Worm (Caenorhabditis elegans) whole organism, L3 larva: ENCODE data around the gene glb-29.
A peak's percentile ranks its signal among the peaks of the same experiment; 100 is the strongest.

ENCODE experiments used
- R02D3.7 ChIP-seq: fragments of 150-350 bp; optimal IDR thresholded peaks from 2 replicates; lab custom pipeline; 2014; ENCODE audit warnings: missing biosample characterization, missing genetic modification characterization
- ZK546.5 ChIP-seq: sonication (generic microtip); optimal IDR thresholded peaks from 2 replicates; lab custom pipeline; 2017; ENCODE audit warnings: missing biosample characterization, missing genetic modification characterization
- ama-1 ChIP-seq: fragments of 150-350 bp; optimal IDR thresholded peaks from 2 replicates; lab custom pipeline; 2018
- ceh-28 ChIP-seq: fragments of 150-350 bp; optimal IDR thresholded peaks from 2 replicates; lab custom pipeline; 2014; ENCODE audit warnings: missing biosample characterization, missing genetic modification reagents, missing genetic modification characterization
- ceh-82 ChIP-seq: fragments of 150-350 bp; optimal IDR thresholded peaks from 2 replicates; lab custom pipeline; 2014; ENCODE audit warnings: missing biosample characterization, missing genetic modification characterization
- ceh-9 ChIP-seq: sonication (generic microtip); optimal IDR thresholded peaks from 2 replicates; lab custom pipeline; 2018; ENCODE audit warnings: missing biosample characterization, missing genetic modification characterization
- egl-5 ChIP-seq: fragments of 150-350 bp; optimal IDR thresholded peaks from 2 replicates; lab custom pipeline; 2017; ENCODE audit warnings: missing biosample characterization, missing genetic modification reagents, missing genetic modification characterization, inconsistent platforms
- elt-1 ChIP-seq: fragments of 150-350 bp; optimal IDR thresholded peaks from 2 replicates; lab custom pipeline; 2014; ENCODE audit warnings: missing biosample characterization, missing genetic modification characterization
- elt-2 ChIP-seq: sonication (generic microtip); optimal IDR thresholded peaks from 2 replicates; lab custom pipeline; 2016; ENCODE audit warnings: missing genetic modification reagents, mild to moderate bottlenecking, missing genetic modification characterization, missing compliant biosample characterization
- elt-3 ChIP-seq, 3 experiments: fragments of 150-350 bp in 1 of 3; sonication (generic microtip) in 2 of 3; optimal IDR thresholded peaks; 2 replicates in 2 of 3; 4 replicates in 1 of 3; lab custom pipeline; 2014 to 2017; ENCODE audit warnings: missing biosample characterization in 3 of 3, missing genetic modification characterization in 3 of 3
- eor-1 ChIP-seq, 2 experiments: fragments of 150-350 bp; optimal IDR thresholded peaks; 2 replicates each; lab custom pipeline; 2014 to 2018; ENCODE audit warnings: missing biosample characterization in 2 of 2, missing genetic modification characterization in 2 of 2
- hmg-11 ChIP-seq: sonication (generic microtip); optimal IDR thresholded peaks from 2 replicates; lab custom pipeline; 2016; ENCODE audit warnings: missing genetic modification characterization, missing compliant biosample characterization
- jun-1 ChIP-seq: fragments of 150-350 bp; optimal IDR thresholded peaks from 2 replicates; lab custom pipeline; 2014; ENCODE audit warnings: missing biosample characterization, missing genetic modification reagents, missing genetic modification characterization
- lin-15B ChIP-seq: fragments of 150-350 bp; optimal IDR thresholded peaks from 2 replicates; lab custom pipeline; 2014; ENCODE audit warnings: missing biosample characterization, missing genetic modification characterization
- lin-39 ChIP-seq: fragments of 150-350 bp; optimal IDR thresholded peaks from 2 replicates; lab custom pipeline; 2018; ENCODE audit warnings: missing biosample characterization, missing genetic modification reagents, missing genetic modification characterization
- lsy-12 ChIP-seq: sonication (generic microtip); optimal IDR thresholded peaks from 2 replicates; lab custom pipeline; 2016; ENCODE audit warnings: mild to moderate bottlenecking, missing genetic modification characterization, missing compliant biosample characterization
- mml-1 ChIP-seq: fragments of 150-350 bp; sonication (generic microtip); optimal IDR thresholded peaks from 3 replicates; lab custom pipeline; 2014; ENCODE audit warnings: missing biosample characterization, missing genetic modification characterization
- nfya-1 ChIP-seq: sonication (generic microtip); optimal IDR thresholded peaks from 2 replicates; lab custom pipeline; 2017; ENCODE audit warnings: missing genetic modification characterization, mild to moderate bottlenecking, missing compliant biosample characterization, antibody characterized with exemption, moderate library complexity; ENCODE audit not compliant: insufficient read depth
- nhr-12 ChIP-seq: fragments of 150-350 bp; optimal IDR thresholded peaks from 2 replicates; lab custom pipeline; 2014; ENCODE audit warnings: missing biosample characterization, missing genetic modification characterization
- nhr-23 ChIP-seq: fragments of 150-350 bp; optimal IDR thresholded peaks from 2 replicates; lab custom pipeline; 2014; ENCODE audit warnings: missing biosample characterization, missing genetic modification reagents, missing genetic modification characterization
- nhr-25 ChIP-seq: sonication (generic microtip); optimal IDR thresholded peaks from 2 replicates; lab custom pipeline; 2017; ENCODE audit warnings: missing biosample characterization, missing genetic modification characterization
- nhr-77 ChIP-seq: fragments of 150-350 bp; optimal IDR thresholded peaks from 2 replicates; lab custom pipeline; 2014; ENCODE audit warnings: missing biosample characterization, missing genetic modification characterization
- pha-4 ChIP-seq: fragments of 150-350 bp; optimal IDR thresholded peaks from 2 replicates; lab custom pipeline; 2014; ENCODE audit warnings: missing biosample characterization, missing genetic modification reagents, missing genetic modification characterization
- pqm-1 ChIP-seq: fragments of 150-350 bp; optimal IDR thresholded peaks from 2 replicates; lab custom pipeline; 2017; ENCODE audit warnings: missing biosample characterization, missing genetic modification characterization, inconsistent platforms
- sea-2 ChIP-seq: fragments of 150-350 bp; sonication (generic microtip); optimal IDR thresholded peaks from 4 replicates; lab custom pipeline; 2014; ENCODE audit warnings: missing biosample characterization, missing genetic modification reagents, missing genetic modification characterization
- skn-1 ChIP-seq: fragments of 150-350 bp; optimal IDR thresholded peaks from 2 replicates; lab custom pipeline; 2014; ENCODE audit warnings: missing biosample characterization, missing genetic modification characterization
- snpc-4 ChIP-seq: fragments of 150-350 bp; optimal IDR thresholded peaks from 2 replicates; lab custom pipeline; 2014; ENCODE audit warnings: missing biosample characterization, missing genetic modification characterization
- ztf-4 ChIP-seq: fragments of 150-350 bp; optimal IDR thresholded peaks from 2 replicates; lab custom pipeline; 2014; ENCODE audit warnings: missing biosample characterization, missing genetic modification characterization

The glb-29 gene

DNA sequence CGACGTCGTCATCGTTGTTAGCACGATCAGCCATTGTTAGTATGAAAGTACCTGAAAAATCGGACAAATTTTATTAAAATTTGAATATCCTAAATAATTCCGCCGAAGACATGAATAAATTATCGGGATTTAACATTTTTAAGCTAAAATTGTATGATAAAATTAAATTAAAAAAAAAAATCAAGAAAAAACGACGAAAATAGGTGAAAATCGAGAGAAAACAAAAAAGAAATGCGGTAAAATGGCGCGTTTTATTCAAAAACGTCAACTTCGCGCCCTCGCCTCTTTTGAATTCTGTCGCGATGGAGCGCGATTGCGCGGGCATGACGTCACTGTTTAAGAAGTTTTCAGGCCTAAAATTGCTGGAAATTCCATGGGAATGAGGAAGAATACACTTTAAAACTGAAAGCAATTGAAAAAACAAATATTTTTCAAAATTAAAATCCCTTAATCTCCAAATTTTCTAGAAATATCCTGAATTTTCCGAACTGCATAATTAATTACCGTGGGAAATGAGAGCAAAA is 2.2 kb upstream of the glb-29 start, which contains the start of gene mcm-2:
Gene mcm-2, minus strand, starts transcription at position 51 of the 524 bp plus-strand sequence.
- TF ChIP-seq lin-15B (tag; lab: Kevin White, UChicago) (peak; percentile 81), nhr-25 (tag; lab: Kevin White, UChicago) (no peak), nhr-23 (tag; lab: Kevin White, UChicago) (peak; percentile 25), eor-1 (tag; optimal IDR thresholded peaks at IDR 0.05; lab: Kevin White, UChicago) (no peak), pha-4 (peak; percentile 67), snpc-4 (tag; lab: Kevin White, UChicago) (peak; percentile 14), R02D3.7 (tag; lab: Kevin White, UChicago) (peak; percentile 19), elt-2 (tag; lab: Kevin White, UChicago) (peak; percentile 33), lin-39 (tag; lab: Kevin White, UChicago) (no peak), nhr-77 (tag; lab: Kevin White, UChicago) (peak; percentile 15), elt-1 (tag; lab: Kevin White, UChicago) (peak; percentile 31), ceh-9 (tag; lab: Kevin White, UChicago) (no peak)

DNA sequence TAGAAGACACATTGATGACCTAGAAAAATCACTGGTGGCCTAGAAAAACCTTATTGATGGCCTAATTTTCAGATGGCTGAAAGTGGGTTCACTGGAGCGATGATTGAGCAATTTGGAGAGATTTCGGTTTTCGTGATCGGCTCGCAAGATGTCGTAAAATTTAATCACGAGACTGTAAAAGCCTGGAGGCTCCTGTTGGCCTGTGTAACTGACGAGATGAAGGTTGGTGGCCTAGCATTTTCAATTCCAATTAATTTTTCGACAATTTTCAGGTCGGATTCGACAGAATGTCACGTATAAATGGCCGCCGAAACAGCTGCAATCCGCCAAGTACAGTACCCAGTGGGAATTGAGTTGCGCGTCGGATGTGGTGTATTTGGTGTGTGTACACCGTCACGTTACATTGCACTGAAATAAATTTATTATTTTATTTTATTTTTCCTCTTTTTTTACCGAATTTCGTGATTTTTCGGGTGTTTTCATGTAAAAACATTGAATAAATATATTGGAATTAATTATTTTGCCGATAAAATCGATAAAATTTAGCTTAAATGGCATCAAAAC is 14.5 kb downstream of the glb-29 start, which contains the start of gene Y17G7B.12:
Gene Y17G7B.12, plus strand, starts transcription at position 547 of the 564 bp plus-strand sequence.
- TF ChIP-seq ztf-4 (tag; lab: Kevin White, UChicago) (no peak), eor-1 (tag; optimal IDR thresholded peaks at IDR 0.05; lab: Kevin White, UChicago) (no peak), snpc-4 (tag; lab: Kevin White, UChicago) (no peak), lin-15B (tag; lab: Kevin White, UChicago) (peak; percentile 4), nfya-1 (peak; percentile 15), elt-2 (tag; lab: Kevin White, UChicago) (no peak), hmg-11 (tag; lab: Kevin White, UChicago) (peak; percentile 34), pha-4 (peak; percentile 10)

DNA sequence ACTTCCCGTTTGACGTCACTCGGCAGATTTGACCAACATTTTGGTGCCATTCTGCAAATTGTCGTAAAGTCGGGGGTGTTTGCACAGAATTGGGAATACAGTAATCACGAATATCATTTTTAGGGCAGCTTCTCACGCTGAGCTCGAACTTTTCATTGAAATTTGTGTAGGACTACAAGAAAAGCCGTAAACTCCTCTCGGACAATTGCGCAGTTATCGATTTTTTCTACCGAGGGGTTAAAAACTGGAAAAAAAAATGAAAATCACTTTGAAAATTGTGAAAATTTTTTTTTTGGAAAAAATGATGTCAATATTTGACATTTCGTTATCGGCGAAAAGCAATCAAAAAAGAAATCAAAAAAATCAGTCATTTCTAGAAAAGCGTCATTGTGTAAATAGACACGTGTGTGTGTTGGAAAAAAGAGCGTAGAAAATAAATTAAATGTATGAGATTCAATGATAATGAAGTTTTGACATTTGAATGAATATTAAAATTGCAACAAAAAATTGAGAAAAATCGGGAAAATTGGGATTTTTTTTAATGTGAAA is 18.9 kb downstream of the glb-29 start, which contains the start of gene Y17G7B.8:
Gene Y17G7B.8, minus strand, starts transcription at position 51 of the 549 bp plus-strand sequence.
- TF ChIP-seq ZK546.5 (tag; lab: Kevin White, UChicago) (no peak), ceh-28 (tag; lab: Kevin White, UChicago) (peak; percentile 10), pqm-1 (tag; lab: Kevin White, UChicago) (peak; percentile 48), nhr-12 (tag; lab: Kevin White, UChicago) (no peak), mml-1 (tag; lab: Kevin White, UChicago) (no peak), skn-1 (tag; lab: Kevin White, UChicago) (no peak), pha-4 (peak; percentile 91), elt-2 (tag; lab: Kevin White, UChicago) (peak; percentile 84), elt-3 (tag; optimal IDR thresholded peaks at IDR 0.05; lab: Kevin White, UChicago) (no peak), elt-1 (tag; lab: Kevin White, UChicago) (no peak)

DNA sequence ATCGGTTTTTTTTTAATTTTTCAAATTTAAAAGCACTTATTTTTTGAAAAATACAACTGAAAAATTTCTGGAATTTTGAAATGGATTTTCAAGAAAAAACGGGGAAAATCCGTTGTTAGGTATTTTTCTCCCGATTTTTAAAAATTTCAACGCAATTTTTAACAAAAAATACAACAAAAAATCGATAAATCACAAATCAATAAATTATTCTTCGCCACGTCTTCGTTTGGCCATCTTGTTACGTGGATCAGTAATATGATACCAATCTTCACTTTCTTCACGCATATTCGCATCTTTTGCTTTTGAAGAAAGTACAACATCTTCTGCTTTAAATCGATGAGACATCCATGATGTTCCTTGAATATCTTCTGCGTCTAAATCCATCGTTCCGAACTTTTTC is 19.8 kb downstream of the glb-29 start:
- no peak for TF ChIP-seq sea-2
- peak; percentile 47 for TF ChIP-seq ceh-28 (tag; lab: Kevin White, UChicago)

DNA sequence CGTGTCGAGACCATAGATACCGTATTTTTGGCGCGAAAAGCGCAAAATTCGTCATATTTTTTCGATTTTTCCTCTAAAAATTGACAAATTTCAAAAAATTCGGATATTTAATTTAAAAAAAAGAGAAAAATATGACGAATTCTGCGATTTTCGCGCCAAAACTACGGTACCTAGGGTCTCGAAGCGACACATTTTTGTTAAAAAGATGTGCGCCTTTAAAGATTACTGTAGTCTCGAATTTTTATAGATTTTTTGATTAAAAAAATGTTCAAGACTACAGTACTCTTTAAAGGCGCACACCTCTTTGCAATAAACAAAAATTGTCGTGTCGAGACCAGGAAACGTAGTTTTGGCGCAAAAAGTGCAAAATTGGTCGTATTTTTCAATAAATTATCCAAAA is 27.2 kb downstream of the glb-29 start:
- no peak for TF ChIP-seq snpc-4 (tag; lab: Kevin White, UChicago)
- TF ChIP-seq lsy-12 (tag; lab: Kevin White, UChicago): no peak
- TF ChIP-seq hmg-11 (tag; lab: Kevin White, UChicago): no peak
- no peak for TF ChIP-seq skn-1 (tag; lab: Kevin White, UChicago)

DNA sequence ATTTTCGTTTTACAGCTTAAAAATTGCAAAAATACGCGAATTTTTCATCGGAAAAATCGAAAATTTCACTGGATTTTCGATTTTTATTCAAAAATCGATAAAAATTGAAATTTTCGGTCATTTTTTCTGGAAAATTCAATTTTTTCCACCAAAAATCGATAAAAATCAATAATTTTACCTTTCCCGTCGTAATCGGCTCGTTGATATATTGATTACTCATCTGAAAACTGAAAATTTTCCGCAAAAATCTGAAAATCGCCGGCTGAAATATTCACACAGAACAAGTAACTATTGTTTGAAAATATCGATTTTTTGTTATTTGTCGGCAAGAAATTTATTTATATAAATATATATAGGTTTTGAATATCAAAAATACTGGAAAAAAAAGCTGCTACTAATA is 27.6 kb downstream of the glb-29 start, which contains the start of gene cyn-16:
Gene cyn-16, minus strand, starts transcription at position 227 of the 400 bp plus-strand sequence.
- TF ChIP-seq ceh-28 (tag; lab: Kevin White, UChicago) (peak; percentile 73), egl-5 (tag; lab: Kevin White, UChicago) (no peak), ama-1 (lab: Kevin White, UChicago) (peak; percentile 44)

DNA sequence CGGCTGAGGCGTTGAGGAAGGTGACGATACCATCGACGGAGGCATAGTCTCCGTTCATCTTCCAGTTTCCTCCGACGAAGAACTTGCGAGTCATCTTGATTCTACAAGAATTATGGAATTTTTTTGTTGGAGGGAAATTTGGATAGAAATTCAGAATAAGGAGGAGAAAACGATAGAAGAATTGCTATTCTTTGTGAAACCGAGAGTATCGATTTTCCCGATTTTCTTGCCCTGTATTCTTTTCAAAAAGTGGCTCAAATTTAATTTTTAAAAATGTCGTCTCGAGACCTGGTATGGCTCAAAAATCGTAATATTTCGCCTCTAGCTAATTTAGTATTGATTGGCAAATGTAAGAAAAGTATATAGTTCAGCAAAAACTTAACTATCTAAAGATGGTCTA is 30.2 kb downstream of the glb-29 start, which contains the start of gene tpi-1:
Gene tpi-1, minus strand, starts transcription at position 101 of the 400 bp plus-strand sequence.
- TF ChIP-seq lin-15B (tag; lab: Kevin White, UChicago) (no peak), jun-1 (tag; lab: Kevin White, UChicago) (no peak), ceh-82 (tag; lab: Kevin White, UChicago) (no peak), nfya-1 (no peak)
